Worm (Caenorhabditis elegans): Measurements from ENCODE around the gene bgnt-1.2.

The bgnt-1.2 gene

ce11 chrV:2133512-2133911, 15.0 kb upstream of the bgnt-1.2 start (continued):
- peak; percentile 53 for TF ChIP-seq xbp-1 (tag; optimal IDR thresholded peaks at IDR 0.05)
- peak; percentile 42 for TF ChIP-seq sox-4 (tag; optimal IDR thresholded peaks at IDR 0.05)
- TF ChIP-seq isw-1 (GFP tag; IDR thresholded peaks at IDR 0.05): peak; percentile 33
- TF ChIP-seq fkh-4 (tag; optimal IDR thresholded peaks at IDR 0.05; ENCODE audit: borderline replicate concordance): no peak
- TF ChIP-seq nhr-19 (GFP tag; conservative IDR thresholded peaks at IDR 0.05): peak; percentile 73
- peak in 1 of 2 experiments; percentile 19 for TF ChIP-seq ztf-11 (tag; optimal IDR thresholded peaks at IDR 0.05)
- TF ChIP-seq mep-1 (tag; optimal IDR thresholded peaks at IDR 0.05): peak; percentile 71

- TF ChIP-seq rnt-1 (tag; optimal IDR thresholded peaks at IDR 0.05): peak; percentile 16
- TF ChIP-seq pag-3 (tag; optimal IDR thresholded peaks at IDR 0.05; ENCODE audit: borderline replicate concordance, insufficient read depth): no peak
- TF ChIP-seq nhr-19 (GFP tag; conservative IDR thresholded peaks at IDR 0.05): no peak
- no peak for TF ChIP-seq grh-1 (GFP tag; IDR thresholded peaks at IDR 0.05)
- no peak for TF ChIP-seq zip-4 (GFP tag; optimal IDR thresholded peaks at IDR 0.05)
- no peak for TF ChIP-seq F16B12.6 (tag; optimal IDR thresholded peaks at IDR 0.05)
These were observed 14.2 kb upstream of the bgnt-1.2 start for ce11 chrV:2132675-2133074.

DNA sequence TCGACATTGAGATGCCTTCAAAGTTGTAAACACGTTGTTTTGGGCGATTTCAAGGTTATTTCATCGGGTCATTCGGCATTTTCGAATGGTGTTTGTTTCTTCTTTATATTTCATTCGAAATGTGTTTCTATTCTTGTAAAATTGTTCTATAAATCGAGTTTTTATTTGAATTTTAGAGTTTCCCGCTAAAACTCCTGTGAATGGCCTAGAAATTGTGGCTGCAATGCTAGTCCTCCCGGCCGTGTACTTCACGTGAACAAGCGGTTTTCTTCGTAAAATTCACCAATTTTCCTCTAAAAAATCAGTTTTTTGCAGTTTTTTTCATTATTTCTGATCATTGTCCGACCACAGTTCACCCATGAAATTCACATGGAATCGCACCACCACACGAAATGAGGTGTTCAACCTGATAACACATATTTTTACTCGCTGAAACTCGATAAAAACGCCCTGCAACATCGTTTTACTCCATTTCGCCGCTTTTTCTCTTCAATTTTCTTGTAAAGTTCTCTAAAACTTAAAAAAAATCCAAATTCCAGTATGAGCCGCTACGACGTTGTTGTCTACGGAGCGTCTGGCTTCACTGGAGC, 8.6 kb upstream of the bgnt-1.2 start, which contains the start of gene ldp-1:
Gene ldp-1, plus strand, starts transcription at position 540 of the 590 bp plus-strand sequence.
- no peak for TF ChIP-seq efl-3 (GFP tag; optimal IDR thresholded peaks at IDR 0.05)
- no peak for TF ChIP-seq nhr-77 (tag; optimal IDR thresholded peaks at IDR 0.05)
- TF ChIP-seq ces-1 (GFP tag; optimal IDR thresholded peaks at IDR 0.05): no peak
- TF ChIP-seq zip-4 (GFP tag; optimal IDR thresholded peaks at IDR 0.05): peak; percentile 36
- TF ChIP-seq isw-1 (GFP tag; IDR thresholded peaks at IDR 0.05): peak; percentile 78
- peak; percentile 55 for TF ChIP-seq sup-37 (GFP tag; optimal IDR thresholded peaks at IDR 0.05)
- peak; percentile 34 for TF ChIP-seq blmp-1 (tag; optimal IDR thresholded peaks at IDR 0.05)
- TF ChIP-seq hpl-2 (GFP tag; optimal IDR thresholded peaks at IDR 0.05): no peak
- TF ChIP-seq nhr-76 (tag; optimal IDR thresholded peaks at IDR 0.05): no peak
- TF ChIP-seq nhr-28 (tag; optimal IDR thresholded peaks at IDR 0.05): no peak
- peak; percentile 92 for TF ChIP-seq nhr-47 (tag; optimal IDR thresholded peaks at IDR 0.05)
- TF ChIP-seq nhr-85 (tag): peak; percentile 93
- peak; percentile 6 for TF ChIP-seq aly-2 (tag; optimal IDR thresholded peaks at IDR 0.05)
- TF ChIP-seq nhr-12 (tag; optimal IDR thresholded peaks at IDR 0.05): no peak
- TF ChIP-seq ceh-90 (tag; optimal IDR thresholded peaks at IDR 0.05): peak; percentile 96
- peak; percentile 69 for TF ChIP-seq unc-86 (tag; optimal IDR thresholded peaks at IDR 0.05)
- TF ChIP-seq swsn-7 (tag; optimal IDR thresholded peaks at IDR 0.05): peak; percentile 81
- TF ChIP-seq tlp-1 (tag; optimal IDR thresholded peaks at IDR 0.05): no peak
- TF ChIP-seq F16B12.6 (tag; optimal IDR thresholded peaks at IDR 0.05): peak; percentile 16
- TF ChIP-seq sptf-1 (tag; optimal IDR thresholded peaks at IDR 0.05): no peak
- TF ChIP-seq ceh-88 (GFP tag; IDR thresholded peaks at IDR 0.05): peak; percentile 46
- no peak for TF ChIP-seq egl-27 (tag; optimal IDR thresholded peaks at IDR 0.05)
- TF ChIP-seq lin-13 (GFP tag; optimal IDR thresholded peaks at IDR 0.05): peak; percentile 67
- peak; percentile 80 for TF ChIP-seq mab-9 (GFP tag; IDR thresholded peaks at IDR 0.05)
- no peak for TF ChIP-seq pqm-1 (tag; optimal IDR thresholded peaks at IDR 0.05)
- TF ChIP-seq pag-3 (tag; optimal IDR thresholded peaks at IDR 0.05; ENCODE audit: borderline replicate concordance, insufficient read depth): no peak
- TF ChIP-seq C16A3.4 (tag; optimal IDR thresholded peaks at IDR 0.05): peak; percentile 14
- TF ChIP-seq elt-3 (tag; optimal IDR thresholded peaks at IDR 0.05): peak in 1 of 6 experiments; percentile 51
- peak in 1 of 2 experiments; percentile 94 for TF ChIP-seq ztf-11 (tag; optimal IDR thresholded peaks at IDR 0.05)
- no peak for TF ChIP-seq aha-1 (tag; optimal IDR thresholded peaks at IDR 0.05)
- TF ChIP-seq nhr-11 (tag; optimal IDR thresholded peaks at IDR 0.05): no peak
- no peak for TF ChIP-seq unc-30 (tag; optimal IDR thresholded peaks at IDR 0.05)
- TF ChIP-seq zag-1 (tag; optimal IDR thresholded peaks at IDR 0.05): no peak
- peak; percentile 82 for TF ChIP-seq nhr-20 (tag; optimal IDR thresholded peaks at IDR 0.05)
- no peak for TF ChIP-seq alr-1 (tag; optimal IDR thresholded peaks at IDR 0.05; ENCODE audit: borderline replicate concordance)
- peak; percentile 22 for TF ChIP-seq snpc-4 (tag; optimal IDR thresholded peaks at IDR 0.05)
- peak; percentile 92 for TF ChIP-seq nhr-90 (tag; optimal IDR thresholded peaks at IDR 0.05; ENCODE audit: poor library complexity)
- peak; percentile 92 for TF ChIP-seq dsc-1 (tag; optimal IDR thresholded peaks at IDR 0.05)
- TF ChIP-seq nhr-71 (tag; optimal IDR thresholded peaks at IDR 0.05): peak; percentile 89
- peak; percentile 10 for TF ChIP-seq C34B4.2 (tag; optimal IDR thresholded peaks at IDR 0.05)
- TF ChIP-seq mep-1 (tag; optimal IDR thresholded peaks at IDR 0.05): peak; percentile 65
- peak; percentile 55 to 73 (median 70) for TF ChIP-seq ceh-82 (tag; optimal IDR thresholded peaks at IDR 0.05)
